Worm (Caenorhabditis elegans): ENCODE measurements around the gene clec-136.

The clec-136 gene

DNA sequence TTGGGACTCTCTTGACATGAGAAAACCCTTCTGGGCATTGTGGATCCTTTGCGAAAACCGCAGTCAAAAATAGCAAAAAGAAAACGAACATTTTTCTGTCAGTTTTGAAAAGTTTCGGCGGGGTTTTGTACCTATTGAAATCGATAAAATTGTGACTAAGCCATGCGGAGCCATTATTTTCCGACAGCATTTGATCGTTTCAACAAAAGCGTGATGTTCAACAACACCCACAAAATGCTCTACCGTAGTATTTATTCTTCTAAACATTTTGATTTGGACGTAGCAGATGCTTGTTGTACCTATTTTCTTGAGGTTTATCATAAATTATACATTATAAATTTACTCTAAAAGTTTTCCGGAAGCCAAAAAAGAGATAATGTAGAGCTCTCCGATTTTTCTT lies at the start of gene clec-136:
clec-136 (minus strand) TSS at position 101 of the 400 bp plus-strand sequence.
- TF ChIP-seq gei-17 (GFP tag; optimal IDR thresholded peaks at IDR 0.05) (no peak), let-526 (GFP tag; IDR thresholded peaks at IDR 0.05) (no peak), attf-5 (GFP tag; optimal IDR thresholded peaks at IDR 0.05) (no peak), F39B2.1 (GFP tag; IDR thresholded peaks at IDR 0.05) (no peak), snpc-4 (GFP tag; optimal IDR thresholded peaks at IDR 0.05) (no peak), snpc-4 (tag; optimal IDR thresholded peaks at IDR 0.05) (no peak)

DNA sequence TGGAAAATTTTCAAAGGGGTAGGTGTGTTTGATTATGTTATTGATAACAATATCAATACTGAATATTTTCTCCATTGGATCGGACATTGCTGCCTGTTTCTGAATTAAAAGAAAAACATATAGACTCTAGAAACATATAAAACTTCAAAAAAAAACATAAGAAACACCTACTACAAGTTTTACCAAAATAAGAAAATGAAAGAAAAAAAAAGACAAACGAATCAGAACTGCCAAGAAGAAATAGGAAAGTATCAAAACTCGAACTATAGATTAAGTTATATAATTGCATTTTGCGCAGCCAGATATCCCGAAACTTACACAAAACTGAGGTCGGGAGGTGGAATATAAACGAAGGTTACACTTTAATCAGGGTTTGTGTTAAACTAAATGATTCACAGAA lies 49.0 kb upstream of the clec-136 start, which contains the start of gene T05A7.11:
T05A7.11 (minus strand) TSS at position 101 of the 400 bp plus-strand sequence.
- TF ChIP-seq zim-3 (tag; optimal IDR thresholded peaks at IDR 0.05) (no peak), rcor-1 (GFP tag; IDR thresholded peaks at IDR 0.05) (no peak), egrh-3 (GFP tag; IDR thresholded peaks at IDR 0.05) (no peak), Y67H2A.10 (GFP tag; conservative IDR thresholded peaks at IDR 0.05) (no peak), F33H1.4 (GFP tag; IDR thresholded peaks at IDR 0.05) (no peak), madf-10 (tag; optimal IDR thresholded peaks at IDR 0.05) (no peak), aptf-2 (GFP tag; conservative IDR thresholded peaks at IDR 0.05) (no peak), madf-8 (GFP tag; conservative IDR thresholded peaks at IDR 0.05) (no peak), mcd-1 (GFP tag; IDR thresholded peaks at IDR 0.05) (no peak), let-607 (tag; optimal IDR thresholded peaks at IDR 0.05) (no peak), F37B4.10 (GFP tag; IDR thresholded peaks at IDR 0.05) (no peak), nhr-27 (tag; optimal IDR thresholded peaks at IDR 0.05) (no peak), D2030.7 (GFP tag; IDR thresholded peaks at IDR 0.05) (no peak), xnd-1 (tag; optimal IDR thresholded peaks at IDR 0.05) (no peak), C06A6.2 (GFP tag; conservative IDR thresholded peaks at IDR 0.05) (no peak)

DNA sequence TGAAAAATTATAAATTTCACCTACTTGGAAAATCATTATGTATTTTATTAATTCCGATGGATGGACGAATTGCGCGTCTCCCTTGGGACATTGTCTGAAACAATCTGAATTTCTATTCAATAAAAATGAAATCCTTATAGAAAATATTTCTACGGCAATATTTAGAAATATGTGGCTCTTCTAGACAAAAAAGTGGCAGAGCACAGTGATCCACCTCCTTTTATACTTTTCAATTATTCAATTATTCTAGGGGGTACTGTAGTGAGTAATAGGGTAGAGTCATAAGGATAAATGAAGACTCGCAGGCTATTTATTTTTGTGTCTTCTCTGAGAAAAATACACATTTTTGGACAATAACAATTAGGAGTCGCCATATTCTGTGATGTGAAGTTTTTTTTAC lies 46.8 kb upstream of the clec-136 start, which contains the start of gene T05A7.12:
T05A7.12 (minus strand) TSS at position 101 of the 400 bp plus-strand sequence.
- no peak for TF ChIP-seq snpc-4 (GFP tag; optimal IDR thresholded peaks at IDR 0.05)
- TF ChIP-seq snpc-4 (tag; optimal IDR thresholded peaks at IDR 0.05) = no peak
- no peak for TF ChIP-seq attf-3 (GFP tag; conservative IDR thresholded peaks at IDR 0.05)
- no peak for TF ChIP-seq rpc-1 (optimal IDR thresholded peaks at IDR 0.05)
- no peak for TF ChIP-seq rpc-1 (tag; optimal IDR thresholded peaks at IDR 0.05)
- no peak for TF ChIP-seq nhr-27 (tag; optimal IDR thresholded peaks at IDR 0.05)
- TF ChIP-seq rcor-1 (GFP tag; IDR thresholded peaks at IDR 0.05) = no peak
- no peak for TF ChIP-seq ztf-3 (GFP tag; optimal IDR thresholded peaks at IDR 0.05)
- no peak for TF ChIP-seq madf-3 (GFP tag; IDR thresholded peaks at IDR 0.05)
- TF ChIP-seq madf-10 (tag; optimal IDR thresholded peaks at IDR 0.05) = no peak
- TF ChIP-seq ztf-26 (tag; optimal IDR thresholded peaks at IDR 0.05) = no peak
- no peak for TF ChIP-seq mes-4 (tag; optimal IDR thresholded peaks at IDR 0.05)
- no peak for TF ChIP-seq nhr-120 (GFP tag; IDR thresholded peaks at IDR 0.05)
- no peak for TF ChIP-seq ceh-58 (GFP tag; IDR thresholded peaks at IDR 0.05)
- TF ChIP-seq ztf-28 (GFP tag; IDR thresholded peaks at IDR 0.05) = no peak
- no peak for TF ChIP-seq hmg-1.2 (GFP tag; IDR thresholded peaks at IDR 0.05)
- TF ChIP-seq F10E7.11 (tag; optimal IDR thresholded peaks at IDR 0.05) = no peak
- TF ChIP-seq hmg-20 (GFP tag; IDR thresholded peaks at IDR 0.05) = no peak

DNA sequence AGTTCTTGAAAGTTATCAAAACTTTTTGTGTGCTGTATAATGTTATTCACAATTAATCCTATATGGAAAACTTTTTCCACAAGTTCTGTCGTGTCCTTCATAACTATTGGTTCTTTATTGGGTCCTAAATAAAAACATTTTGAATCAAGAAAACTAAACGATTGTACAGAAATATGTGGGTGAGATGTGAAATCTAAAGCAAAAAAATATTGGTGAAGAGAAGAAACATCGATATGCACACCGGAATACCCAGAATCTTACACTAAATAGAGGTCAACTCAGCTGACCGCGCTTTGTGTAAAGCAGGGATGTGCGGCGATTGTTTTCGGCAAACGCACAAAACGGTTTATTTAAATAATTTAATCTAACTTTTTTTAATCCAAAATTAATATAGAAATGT lies 44.9 kb upstream of the clec-136 start, which contains the start of gene T05A7.13:
T05A7.13 (minus strand) TSS at position 101 of the 400 bp plus-strand sequence.
- no peak for TF ChIP-seq pbrm-1 (GFP tag; IDR thresholded peaks at IDR 0.05)
- TF ChIP-seq mxl-1 (tag; optimal IDR thresholded peaks at IDR 0.05) = no peak
- no peak for TF ChIP-seq hrde-1 (tag; optimal IDR thresholded peaks at IDR 0.05; ENCODE audit: borderline replicate concordance)
